Worm (Caenorhabditis elegans) whole organism, late embryonic: ENCODE results near the gene C50C3.19.

Experiments used
- ama-1 ChIP-seq: fragments of 150-350 bp; optimal IDR thresholded peaks from 2 replicates; lab custom pipeline; 2014
- dmd-4 ChIP-seq: sonication (generic microtip); optimal IDR thresholded peaks from 2 replicates; lab custom pipeline; 2016; ENCODE audit warnings: borderline replicate concordance, missing genetic modification characterization, missing compliant biosample characterization
- elt-2 ChIP-seq: sonication (generic microtip); optimal IDR thresholded peaks from 2 replicates; lab custom pipeline; 2016; ENCODE audit warnings: missing genetic modification reagents, missing genetic modification characterization, missing compliant biosample characterization
- hlh-15 ChIP-seq: sonication (generic microtip); optimal IDR thresholded peaks from 2 replicates; lab custom pipeline; 2016; ENCODE audit warnings: missing genetic modification characterization, missing compliant biosample characterization
- lin-11 ChIP-seq: fragments of 200-800 bp; sonication (Bioruptor generic); optimal IDR thresholded peaks from 2 replicates; lab custom pipeline; 2018; ENCODE audit warnings: mild to moderate bottlenecking, missing genetic modification characterization, missing compliant biosample characterization
- ttx-3 ChIP-seq: sonication (generic microtip); optimal IDR thresholded peaks from 2 replicates; lab custom pipeline; 2016; ENCODE audit warnings: missing genetic modification reagents, missing genetic modification characterization, missing compliant biosample characterization

DNA sequence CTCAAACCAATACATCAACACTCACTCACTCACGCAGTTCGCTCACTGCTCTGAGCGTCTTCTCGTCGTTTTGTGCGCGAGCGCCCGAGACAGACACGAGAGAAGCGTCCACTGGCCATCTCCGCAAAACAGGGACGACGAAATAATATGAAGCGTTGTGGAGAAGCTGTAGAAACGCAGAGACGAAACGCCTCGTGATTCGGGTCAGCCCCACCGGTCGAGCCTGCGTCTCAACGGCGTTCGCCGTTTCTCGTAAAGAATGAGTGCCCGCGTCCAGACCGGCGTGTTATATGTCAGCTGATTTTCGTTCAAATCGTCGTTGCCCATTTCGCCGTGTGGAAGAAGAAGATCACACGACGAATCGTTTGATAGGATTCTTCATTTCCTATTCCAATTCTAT, 36.9 kb downstream of the C50C3.19 start, which contains the start of gene fbxl-1:
- no peak for TF ChIP-seq hlh-15
- no peak for TF ChIP-seq ttx-3 (tag; lab: Kevin White, UChicago)
- no peak for TF ChIP-seq ama-1 (lab: Kevin White, UChicago)
- no peak for TF ChIP-seq lin-11 (tag; lab: Kevin White, UChicago)
- no peak for TF ChIP-seq elt-2 (tag; lab: Kevin White, UChicago)
- no peak for TF ChIP-seq dmd-4 (tag; lab: Kevin White, UChicago)
